In genomic region chrII:1372138-1372537, ce11 we compare ENCODE assay signal across 3 worm cellular contexts.
TF ChIP-seq lines count a peak whose summit lies in the region.

No protein-coding gene starts in this region.

TF ChIP-seq in whole organism, L1 larva, 84 proteins besides CTCF, POLR2A, EP300 and RAD21:
- TF ChIP-seq nhr-85 (tag; lab: Kevin White, UChicago) (peak; percentile 52), efl-1 (optimal IDR thresholded peaks at IDR 0.05; lab: Kevin White, UChicago) (no peak), efl-1 (GFP tag; optimal IDR thresholded peaks at IDR 0.05 in 1 of 2; lab: Kevin White, UChicago) (no peak)

TF ChIP-seq in whole organism, L3 larva, 47 proteins besides CTCF, POLR2A, EP300 and RAD21:
- no peak for TF ChIP-seq nhr-43 (tag; optimal IDR thresholded peaks at IDR 0.05; lab: Kevin White, UChicago; ENCODE audit: poor library complexity, severe bottlenecking)
- TF ChIP-seq nfya-1 (tag; optimal IDR thresholded peaks at IDR 0.05; lab: Kevin White, UChicago; ENCODE audit: insufficient read depth) = peak; percentile 51
- no peak for TF ChIP-seq nhr-237 (tag; optimal IDR thresholded peaks at IDR 0.05; lab: Kevin White, UChicago)
TF ChIP-seq in whole organism, L3 larva: peak in this region for 1.

TF ChIP-seq in whole organism, late embryonic, 69 proteins besides CTCF, POLR2A, EP300 and RAD21:
- TF ChIP-seq nfya-1 (tag; optimal IDR thresholded peaks at IDR 0.05; lab: Kevin White, UChicago) = peak; percentile 52
- no peak for TF ChIP-seq gmeb-2 (tag; optimal IDR thresholded peaks at IDR 0.05; lab: Kevin White, UChicago)
